Fruit fly (Drosophila melanogaster): ENCODE data around the gene CG11069.

The CG11069 gene

dm6 chr3R:24875939-24876842 is 18.4 kb upstream of the CG11069 start, which contains the start of gene CG3744 (continued):
- TF ChIP-seq CG7372 (GFP tag; IDR thresholded peaks at IDR 0.05) (peak; percentile 93), HHEX (GFP tag; optimal IDR thresholded peaks at IDR 0.05) (peak; percentile 88), klu (GFP tag; IDR thresholded peaks at IDR 0.05) (peak; percentile 84), Xrp1 (GFP tag; IDR thresholded peaks at IDR 0.05) (peak; percentile 95), pum (GFP tag; optimal IDR thresholded peaks at IDR 0.05) (peak; percentile 68), CG6175 (GFP tag; IDR thresholded peaks at IDR 0.05) (peak; percentile 92), Xbp1 (GFP tag; optimal IDR thresholded peaks at IDR 0.05) (peak; percentile 94), CG12391 (tag; optimal IDR thresholded peaks at IDR 0.05) (peak; percentile 96), CG6791 (GFP tag; IDR thresholded peaks at IDR 0.05; ENCODE audit: partially characterized antibody) (peak; percentile 93), CG9876 (GFP tag; optimal IDR thresholded peaks at IDR 0.05) (peak; percentile 41), CG3995 (GFP tag; optimal IDR thresholded peaks at IDR 0.05) (peak; percentile 23), ara (GFP tag; IDR thresholded peaks at IDR 0.05) (peak; percentile 92), CG6683 (GFP tag; optimal IDR thresholded peaks at IDR 0.05) (peak; percentile 76), Fer1 (GFP tag; optimal IDR thresholded peaks at IDR 0.05) (peak; percentile 85), nerfin-2 (GFP tag; IDR thresholded peaks at IDR 0.05; ENCODE audit: partially characterized antibody) (peak; percentile 65), CG4707 (GFP tag; optimal IDR thresholded peaks at IDR 0.05) (peak; percentile 11), Ssrp (tag; optimal IDR thresholded peaks at IDR 0.05) (peak; percentile 88), Dip3 (GFP tag; optimal IDR thresholded peaks at IDR 0.05) (peak; percentile 72), Ets97D (GFP tag; optimal IDR thresholded peaks at IDR 0.05) (peak; percentile 60), CG12659 (GFP tag; optimal IDR thresholded peaks at IDR 0.05) (peak; percentile 93), grau (tag; optimal IDR thresholded peaks at IDR 0.05) (peak; percentile 92), CG3407 (GFP tag; optimal IDR thresholded peaks at IDR 0.05) (peak; percentile 78), CG2199 (GFP tag; IDR thresholded peaks at IDR 0.05) (peak; percentile 86), Hmx (GFP tag; optimal IDR thresholded peaks at IDR 0.05) (no peak), CG34376 (GFP tag; optimal IDR thresholded peaks at IDR 0.05) (peak; percentile 74), D19B (GFP tag; optimal IDR thresholded peaks at IDR 0.05) (peak; percentile 74), sob (GFP tag; IDR thresholded peaks at IDR 0.05) (peak; percentile 96), croc (GFP tag; conservative IDR thresholded peaks at IDR 0.05) (peak; percentile 79), CG17568 (GFP tag; optimal IDR thresholded peaks at IDR 0.05) (no peak), repo (GFP tag; optimal IDR thresholded peaks at IDR 0.05) (peak; percentile 54), Mad (GFP tag; optimal IDR thresholded peaks at IDR 0.05) (peak; percentile 81), dm (GFP tag; optimal IDR thresholded peaks at IDR 0.05) (no peak), hbn (GFP tag; IDR thresholded peaks at IDR 0.05; ENCODE audit: partially characterized antibody) (peak; percentile 97), dpn (GFP tag; optimal IDR thresholded peaks at IDR 0.05) (peak; percentile 79 to 94), GATAe (GFP tag; conservative IDR thresholded peaks at IDR 0.05) (peak; percentile 77), inv (GFP tag; IDR thresholded peaks at IDR 0.05; ENCODE audit: partially characterized antibody) (peak; percentile 94), Dp (GFP tag; optimal IDR thresholded peaks at IDR 0.05) (no peak), dmrt11E (tag; optimal IDR thresholded peaks at IDR 0.05) (peak; percentile 86), CG11093 (GFP tag; IDR thresholded peaks at IDR 0.05) (peak; percentile 83), CG14710 (tag; optimal IDR thresholded peaks at IDR 0.05) (no peak), CG7987 (GFP tag; optimal IDR thresholded peaks at IDR 0.05) (peak; percentile 52), jigr1 (GFP tag; IDR thresholded peaks at IDR 0.05) (peak; percentile 81; the same call in 2 of the 3 replicates), CG1792 (GFP tag; optimal IDR thresholded peaks at IDR 0.05) (peak; percentile 42), wek (GFP tag; optimal IDR thresholded peaks at IDR 0.05) (peak; percentile 23), Poxn (GFP tag; IDR thresholded peaks at IDR 0.05) (peak; percentile 81), sc (optimal IDR thresholded peaks at IDR 0.05) (no peak), sc (GFP tag; optimal IDR thresholded peaks at IDR 0.05) (peak; percentile 64), sens (GFP tag) (peak; percentile 82), NC2α (GFP tag; optimal IDR thresholded peaks at IDR 0.05) (peak; percentile 45)
